Worm (Caenorhabditis elegans) whole organism, L4/young adult: ENCODE results near the gene cyn-10.
A peak's percentile ranks its signal among the peaks of the same experiment; 100 is the strongest.
"Not testable (repeated sequence)": the region's sequence is repeated elsewhere in the genome, so short reads cannot be mapped to it uniquely, and the experiment has no call there.

Source experiments
- W03F9.2 ChIP-seq: fragments of 150-350 bp; optimal IDR thresholded peaks from 2 replicates; lab custom pipeline; 2014; ENCODE audit warnings: missing biosample characterization, missing genetic modification characterization
- dao-5 ChIP-seq: sonication (generic microtip); optimal IDR thresholded peaks from 2 replicates; lab custom pipeline; 2016; ENCODE audit warnings: missing genotype, missing genetic modification characterization, moderate library complexity, missing compliant biosample characterization
- him-1 ChIP-seq: sonication (generic microtip); optimal IDR thresholded peaks from 2 replicates; lab custom pipeline; 2016; ENCODE audit warnings: missing genotype, missing genetic modification reagents, missing genetic modification characterization, missing compliant biosample characterization

The cyn-10 gene

ce11 chrII:6928416-6928815 lies 15.3 kb upstream of the cyn-10 start, which contains the start of gene flcn-1:
TSS of gene flcn-1 (plus strand) at chrII:6928763.
- no peak for TF ChIP-seq W03F9.2 (tag; lab: Kevin White, UChicago)
- TF ChIP-seq dao-5 (tag; lab: Kevin White, UChicago) = no peak
- no peak for TF ChIP-seq him-1

ce11 chrII:6927603-6928002 lies 14.4 kb upstream of the cyn-10 start, which contains the start of gene F22D3.4:
TSS of gene F22D3.4 (minus strand) at chrII:6927603.
- TF ChIP-seq W03F9.2 (tag; lab: Kevin White, UChicago) = no peak
- TF ChIP-seq him-1 = no peak
- TF ChIP-seq dao-5 (tag; lab: Kevin White, UChicago) = no peak

DNA sequence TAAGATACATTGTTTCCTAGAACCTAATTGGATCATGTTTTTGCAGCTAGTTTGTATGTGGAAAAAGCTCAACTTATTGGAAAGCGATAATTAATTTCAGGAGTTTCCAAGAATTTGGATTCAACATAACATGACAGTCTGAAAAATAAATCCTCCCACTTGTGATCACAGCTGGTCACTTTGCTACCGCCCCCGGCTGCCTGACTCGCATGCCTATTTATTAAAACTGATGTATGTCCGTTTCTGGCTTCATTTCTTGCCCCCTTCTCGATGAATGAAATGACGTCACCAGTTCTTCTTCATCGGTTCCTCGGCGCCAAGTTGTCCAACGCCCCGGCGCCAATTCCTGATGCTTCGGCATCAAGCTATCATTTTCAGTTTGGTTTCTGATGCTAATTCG lies 13.9 kb upstream of the cyn-10 start:
- no peak for TF ChIP-seq W03F9.2 (tag; lab: Kevin White, UChicago)
- no peak for TF ChIP-seq him-1
- no peak for TF ChIP-seq dao-5 (tag; lab: Kevin White, UChicago)

ce11 chrII:6926488-6926887 lies 13.3 kb upstream of the cyn-10 start:
- peak; percentile 51 for TF ChIP-seq W03F9.2 (tag; lab: Kevin White, UChicago)
- peak; percentile 66 for TF ChIP-seq him-1
- TF ChIP-seq dao-5 (tag; lab: Kevin White, UChicago) = peak; percentile 26

- TF ChIP-seq him-1 (no peak), W03F9.2 (tag; lab: Kevin White, UChicago) (no peak), dao-5 (tag; lab: Kevin White, UChicago) (no peak)
Measured at ce11 chrII:6926054-6926453, 12.9 kb upstream of the cyn-10 start.

DNA sequence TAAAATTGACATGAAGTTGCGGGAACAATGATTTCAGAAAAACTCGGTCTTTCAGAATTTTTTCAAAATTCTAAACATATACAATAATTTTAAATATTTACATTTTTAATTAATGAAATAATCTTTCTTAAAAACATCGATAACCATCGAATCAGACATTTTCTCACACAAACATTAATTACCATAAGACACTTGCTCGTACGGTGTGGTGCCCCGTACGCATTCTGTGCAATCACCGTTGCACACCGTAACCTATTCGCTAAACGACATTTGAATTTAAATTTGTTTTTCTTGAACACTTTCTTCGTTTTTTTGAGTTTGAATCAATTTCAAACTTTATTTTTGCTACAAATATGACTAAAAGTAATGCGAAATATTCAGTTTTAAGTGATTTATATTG lies 10.6 kb upstream of the cyn-10 start:
- TF ChIP-seq dao-5 (tag; lab: Kevin White, UChicago) (no peak), him-1 (no peak), W03F9.2 (tag; lab: Kevin White, UChicago) (no peak)

ce11 chrII:6919363-6919851 lies 6.2 kb upstream of the cyn-10 start, which contains the start of gene B0252.1:
TSS of gene B0252.1 (plus strand) at chrII:6919680.
- no peak for TF ChIP-seq him-1
- TF ChIP-seq dao-5 (tag; lab: Kevin White, UChicago) = no peak
- no peak for TF ChIP-seq W03F9.2 (tag; lab: Kevin White, UChicago)

- TF ChIP-seq W03F9.2 (tag; lab: Kevin White, UChicago) = no peak
- TF ChIP-seq dao-5 (tag; lab: Kevin White, UChicago) = no peak
- no peak for TF ChIP-seq him-1
Measured at ce11 chrII:6918862-6919261, 5.7 kb upstream of the cyn-10 start, which contains the start of gene B0252.5. TSS of gene B0252.5 (minus strand) at chrII:6918878.

ce11 chrII:6917710-6918109 lies 4.5 kb upstream of the cyn-10 start, which contains the start of gene B0252.11:
TSS of gene B0252.11 (minus strand) at chrII:6917810.
- TF ChIP-seq him-1 = no peak
- TF ChIP-seq W03F9.2 (tag; lab: Kevin White, UChicago) = no peak
- no peak for TF ChIP-seq dao-5 (tag; lab: Kevin White, UChicago)

- no peak for TF ChIP-seq him-1
- no peak for TF ChIP-seq W03F9.2 (tag; lab: Kevin White, UChicago)
- no peak for TF ChIP-seq dao-5 (tag; lab: Kevin White, UChicago)
Measured at ce11 chrII:6915875-6916274, 2.7 kb upstream of the cyn-10 start, which contains the start of gene B0252.8. TSS of gene B0252.8 (plus strand) at chrII:6916166.

DNA sequence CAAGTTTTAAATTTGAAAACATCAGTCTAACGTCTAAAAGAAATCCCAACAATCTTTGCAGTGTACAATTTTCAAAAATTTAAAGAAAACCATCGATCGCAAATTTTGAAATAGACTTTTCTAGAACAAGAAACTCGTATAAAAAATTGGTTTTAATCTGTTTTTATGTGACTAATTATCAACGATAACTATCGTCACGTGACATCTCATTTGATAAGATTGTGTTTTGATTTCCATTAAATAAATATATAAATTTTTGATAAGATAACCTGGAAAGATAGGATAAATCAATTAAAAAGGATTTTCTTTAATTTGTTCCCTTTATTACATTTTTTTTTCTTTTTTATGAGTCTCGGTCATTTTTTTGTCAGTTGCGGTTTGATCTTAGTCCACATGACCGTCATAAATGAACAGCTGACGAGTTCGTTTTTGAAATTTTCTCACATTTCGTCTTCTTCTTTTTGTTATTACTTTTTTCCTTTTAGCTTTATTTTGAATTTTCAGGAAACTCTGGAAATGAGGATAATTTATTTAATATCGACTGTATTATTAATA lies 3.5 kb downstream of the cyn-10 start, which contains the start of gene asm-1:
Gene asm-1, plus strand, starts transcription at position 505 of the 555 bp plus-strand sequence.
- TF ChIP-seq dao-5 (tag; lab: Kevin White, UChicago) = no peak
- no peak for TF ChIP-seq him-1

DNA sequence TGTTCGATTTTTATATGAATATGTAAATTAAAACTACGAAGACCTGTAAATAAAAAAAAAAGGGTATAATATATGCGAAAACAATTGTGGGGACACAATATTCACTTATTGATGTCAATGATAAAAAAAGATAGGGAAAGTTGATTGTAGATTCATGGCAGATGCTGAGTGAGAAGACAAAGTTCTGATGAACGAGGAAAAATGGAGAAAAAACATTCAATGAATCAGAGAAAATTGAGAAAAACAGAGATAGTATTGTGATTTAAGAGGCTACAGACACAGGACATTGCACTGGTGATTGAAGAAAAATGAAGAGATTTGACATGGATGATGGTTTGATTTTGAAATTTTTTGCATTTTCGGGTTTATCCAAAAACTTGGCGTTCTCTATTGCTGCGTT lies 4.5 kb downstream of the cyn-10 start:
- no peak for TF ChIP-seq him-1
- TF ChIP-seq W03F9.2 (tag; lab: Kevin White, UChicago) = no peak
- TF ChIP-seq dao-5 (tag; lab: Kevin White, UChicago) = no peak

ce11 chrII:6907657-6908056 lies 5.5 kb downstream of the cyn-10 start, which contains the start of gene B0252.3:
TSS of gene B0252.3 (minus strand) at chrII:6907757.
- not testable (repeated sequence) for TF ChIP-seq dao-5 (tag; lab: Kevin White, UChicago); him-1; W03F9.2 (tag; lab: Kevin White, UChicago)

DNA sequence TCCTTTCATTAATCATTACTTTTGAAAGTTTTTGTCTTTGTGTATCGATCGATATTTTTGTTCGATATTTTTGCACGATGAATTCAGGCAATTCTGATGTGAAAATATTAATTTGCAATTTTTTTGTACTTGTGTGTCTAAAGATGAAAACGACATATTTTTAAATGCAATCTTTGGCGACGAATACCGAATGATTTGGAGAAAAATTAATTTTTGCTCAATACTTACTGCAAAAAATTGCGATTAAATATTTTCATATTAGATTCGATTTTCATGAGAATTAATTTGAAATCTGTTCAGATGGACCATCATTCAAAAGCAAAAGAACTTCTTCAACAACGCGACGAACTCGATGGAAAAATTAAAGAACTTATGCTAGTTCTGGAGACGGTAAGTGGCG lies 11.4 kb downstream of the cyn-10 start, which contains the start of gene psmd-9:
Gene psmd-9, plus strand, starts transcription at position 301 of the 400 bp plus-strand sequence.
- TF ChIP-seq him-1 = no peak

ce11 chrII:6900708-6901107 lies 12.5 kb downstream of the cyn-10 start:
- TF ChIP-seq him-1 (no peak), dao-5 (tag; lab: Kevin White, UChicago) (no peak), W03F9.2 (tag; lab: Kevin White, UChicago) (no peak)
